Worm (Caenorhabditis elegans): Measurements from ENCODE around the gene str-225.

DNA sequence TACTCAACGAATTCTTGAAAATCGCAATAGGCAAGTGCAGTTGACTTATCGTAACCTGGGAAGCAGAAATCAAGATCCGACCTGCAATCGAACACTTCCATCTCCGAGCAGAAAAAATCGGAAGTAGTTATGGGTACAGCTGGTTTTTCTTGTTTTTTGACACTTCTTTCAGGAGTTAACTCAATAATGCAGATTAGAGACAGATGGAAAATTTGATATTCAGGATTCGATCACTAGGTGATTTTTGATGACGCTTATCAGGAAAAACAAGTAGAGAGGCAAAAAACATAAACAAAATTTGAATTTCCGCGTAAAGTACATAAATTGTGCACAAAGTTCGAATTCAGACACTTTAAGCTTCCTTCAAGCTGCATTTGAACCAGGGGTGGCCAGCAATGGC is 41.2 kb downstream of the str-225 start, which contains the start of gene srw-130:
- TF ChIP-seq flt-1 (GFP tag; IDR thresholded peaks at IDR 0.05): no peak
- TF ChIP-seq ref-1 (GFP tag; conservative IDR thresholded peaks at IDR 0.05): no peak
- TF ChIP-seq med-1 (GFP tag; optimal IDR thresholded peaks at IDR 0.05; ENCODE audit: insufficient read depth): no peak
- TF ChIP-seq ztf-23 (GFP tag; IDR thresholded peaks at IDR 0.05): no peak
